Worm (Caenorhabditis elegans) whole organism, L4/young adult: Measurements from ENCODE around the gene mab-7.

ENCODE experiments used
- W03F9.2 ChIP-seq: fragments of 150-350 bp; optimal IDR thresholded peaks from 2 replicates; lab custom pipeline; 2014; ENCODE audit warnings: missing biosample characterization, missing genetic modification characterization
- him-1 ChIP-seq: sonication (generic microtip); optimal IDR thresholded peaks from 2 replicates; lab custom pipeline; 2016; ENCODE audit warnings: missing genotype, missing genetic modification reagents, missing genetic modification characterization, missing compliant biosample characterization

ce11 chrX:864293-864731 lies 33.5 kb downstream of the mab-7 start:
- no peak for TF ChIP-seq W03F9.2 (tag; lab: Kevin White, UChicago)
- no peak for TF ChIP-seq him-1
